Fruit fly (Drosophila melanogaster) whole organism, embryonic: ENCODE data around the gene Nepl4.

ENCODE experiments used
- Antp ChIP-seq: fragments of 200-800 bp; sonication (Bioruptor generic); optimal IDR thresholded peaks from 3 replicates; lab custom pipeline; 2016; ENCODE audit warnings: missing biosample characterization, missing genetic modification characterization
- Asciz ChIP-seq: fragments of 200-800 bp; sonication (Bioruptor generic); optimal IDR thresholded peaks from 2 replicates; lab custom pipeline; 2017; ENCODE audit warnings: missing biosample characterization, mild to moderate bottlenecking, missing genetic modification characterization, missing genetic modification reagents
- CG10267 ChIP-seq: fragments of 200-800 bp; sonication (Bioruptor generic); optimal IDR thresholded peaks from 2 replicates; lab custom pipeline; 2018; ENCODE audit warnings: missing biosample characterization, mild to moderate bottlenecking, missing genetic modification characterization, moderate library complexity
- CG11456 ChIP-seq: fragments of 200-800 bp; sonication (Bioruptor generic); IDR thresholded peaks from 3 replicates; pipeline ENCODE4 v1.3.6; 2022; ENCODE audit warnings: missing biosample characterization, missing genetic modification characterization
- CG11504 ChIP-seq: fragments of 200-800 bp; sonication (Bioruptor generic); optimal IDR thresholded peaks from 3 replicates; lab custom pipeline; 2019; ENCODE audit warnings: missing biosample characterization, mild to moderate bottlenecking, missing genetic modification characterization, moderate library complexity
- CG12219 ChIP-seq: fragments of 200-800 bp; sonication (Bioruptor generic); optimal IDR thresholded peaks from 3 replicates; lab custom pipeline; 2018; ENCODE audit warnings: missing biosample characterization, mild to moderate bottlenecking, missing genetic modification characterization
- CG1529 ChIP-seq: fragments of 200-800 bp; sonication (Bioruptor generic); optimal IDR thresholded peaks from 3 replicates; lab custom pipeline; 2018; ENCODE audit warnings: missing biosample characterization, missing genetic modification characterization
- CG15601 ChIP-seq: fragments of 200-800 bp; sonication (Bioruptor generic); optimal IDR thresholded peaks from 3 replicates; lab custom pipeline; 2019; ENCODE audit warnings: missing biosample characterization, mild to moderate bottlenecking, missing genetic modification characterization, moderate library complexity
- CG17359 ChIP-seq: fragments of 200-800 bp; sonication (Bioruptor generic); optimal IDR thresholded peaks from 3 replicates; lab custom pipeline; 2018; ENCODE audit warnings: missing biosample characterization, mild to moderate bottlenecking, missing genetic modification characterization, moderate library complexity
- CG1792 ChIP-seq: fragments of 200-800 bp; sonication (Bioruptor generic); optimal IDR thresholded peaks from 2 replicates; lab custom pipeline; 2016; ENCODE audit warnings: missing biosample characterization, missing genetic modification characterization
- CG2875 ChIP-seq: fragments of 200-800 bp; sonication (Bioruptor generic); optimal IDR thresholded peaks from 2 replicates; lab custom pipeline; 2017; ENCODE audit warnings: missing biosample characterization, mild to moderate bottlenecking, missing genetic modification characterization, missing genetic modification reagents
- CG31224 ChIP-seq: fragments of 200-800 bp; sonication (Bioruptor generic); IDR thresholded peaks from 2 replicates; pipeline ENCODE4 v1.3.6; 2022; ENCODE audit warnings: missing biosample characterization, missing genetic modification characterization
- CG5245 ChIP-seq: fragments of 200-800 bp; sonication (Bioruptor generic); optimal IDR thresholded peaks from 3 replicates; lab custom pipeline; 2016; ENCODE audit warnings: missing biosample characterization, missing genetic modification characterization
- CG6813 ChIP-seq: fragments of 200-800 bp; sonication (Bioruptor generic); optimal IDR thresholded peaks from 2 replicates; lab custom pipeline; 2017; ENCODE audit warnings: missing biosample characterization, missing genetic modification characterization, mild to moderate bottlenecking, moderate library complexity, missing genetic modification reagents
- CG7271 ChIP-seq: fragments of 200-800 bp; sonication (Bioruptor generic); optimal IDR thresholded peaks from 2 replicates; lab custom pipeline; 2018; ENCODE audit warnings: missing biosample characterization, mild to moderate bottlenecking, missing genetic modification characterization, moderate library complexity
- CG9727 ChIP-seq: fragments of 200-800 bp; sonication (Bioruptor generic); optimal IDR thresholded peaks from 3 replicates; lab custom pipeline; 2017; ENCODE audit warnings: missing biosample characterization, mild to moderate bottlenecking, missing genetic modification characterization
- D19B ChIP-seq: fragments of 200-800 bp; sonication (Bioruptor generic); optimal IDR thresholded peaks from 2 replicates; lab custom pipeline; 2017; ENCODE audit warnings: missing biosample characterization, mild to moderate bottlenecking, missing genetic modification characterization
- Dp ChIP-seq: fragments of 200-800 bp; sonication (Bioruptor generic); optimal IDR thresholded peaks from 2 replicates; lab custom pipeline; 2018; ENCODE audit warnings: missing biosample characterization, mild to moderate bottlenecking, missing genetic modification characterization, moderate library complexity
- H2.0 ChIP-seq: fragments of 200-800 bp; sonication (Bioruptor generic); IDR thresholded peaks from 2 replicates; pipeline ENCODE4 v1.3.6; 2022; ENCODE audit warnings: missing biosample characterization, missing genetic modification characterization
- HHEX ChIP-seq: fragments of 200-800 bp; sonication (Bioruptor generic); optimal IDR thresholded peaks from 3 replicates; lab custom pipeline; 2017; ENCODE audit warnings: missing biosample characterization, mild to moderate bottlenecking, missing genetic modification characterization, missing genetic modification reagents
- HLHmδ ChIP-seq: fragments of 200-800 bp; sonication (Bioruptor generic); optimal IDR thresholded peaks from 2 replicates; lab custom pipeline; 2018; ENCODE audit warnings: missing biosample characterization, mild to moderate bottlenecking, missing genetic modification characterization, moderate library complexity
- Jarid2 ChIP-seq: fragments of 200-800 bp; sonication (Bioruptor generic); optimal IDR thresholded peaks from 3 replicates; lab custom pipeline; 2017; ENCODE audit warnings: mild to moderate bottlenecking, missing biosample characterization, missing genetic modification reagents, missing genetic modification characterization
- MTF-1 ChIP-seq: fragments of 200-800 bp; sonication (Bioruptor generic); optimal IDR thresholded peaks from 2 replicates; lab custom pipeline; 2018; ENCODE audit warnings: missing biosample characterization, mild to moderate bottlenecking, missing genetic modification characterization, borderline replicate concordance
- Mes4 ChIP-seq: fragments of 200-800 bp; sonication (Bioruptor generic); optimal IDR thresholded peaks from 2 replicates; lab custom pipeline; 2016; ENCODE audit warnings: missing biosample characterization, missing genetic modification characterization
- Nf-YC ChIP-seq: fragments of 200-800 bp; optimal IDR thresholded peaks from 3 replicates; lab custom pipeline; 2019; ENCODE audit warnings: missing biosample characterization, mild to moderate bottlenecking, missing genetic modification characterization, moderate library complexity
- NfI ChIP-seq: fragments of 200-800 bp; sonication (Bioruptor generic); optimal IDR thresholded peaks from 3 replicates; lab custom pipeline; 2018; ENCODE audit warnings: missing biosample characterization, mild to moderate bottlenecking, missing genetic modification characterization, moderate library complexity
- Oaz ChIP-seq: fragments of 200-800 bp; sonication (Bioruptor generic); IDR thresholded peaks from 2 replicates; pipeline ENCODE4 v1.3.6; 2022; ENCODE audit warnings: missing biosample characterization, missing genetic modification characterization
- Oli ChIP-seq: fragments of 200-800 bp; sonication (Bioruptor generic); optimal IDR thresholded peaks from 2 replicates; lab custom pipeline; 2018; ENCODE audit warnings: missing biosample characterization, mild to moderate bottlenecking, missing genetic modification characterization, moderate library complexity
- Sry-δ ChIP-seq: fragments of 200-800 bp; sonication (Bioruptor generic); optimal IDR thresholded peaks from 2 replicates; lab custom pipeline; 2016; ENCODE audit warnings: missing biosample characterization, missing genetic modification characterization
- Vsx1 ChIP-seq: fragments of 200-800 bp; sonication (Bioruptor generic); optimal IDR thresholded peaks from 2 replicates; lab custom pipeline; 2017; ENCODE audit warnings: missing biosample characterization, mild to moderate bottlenecking, missing genetic modification characterization, missing genetic modification reagents
- bsh ChIP-seq, 2 experiments: fragments of 200-800 bp; sonication (Bioruptor generic); optimal IDR thresholded peaks; 2 replicates each; lab custom pipeline; 2017 to 2018; ENCODE audit warnings: mild to moderate bottlenecking in 2 of 2, missing biosample characterization in 2 of 2, missing genetic modification characterization in 2 of 2, moderate library complexity in 1 of 2
- caup ChIP-seq: fragments of 200-800 bp; sonication (Bioruptor generic); optimal IDR thresholded peaks from 3 replicates; lab custom pipeline; 2017; ENCODE audit warnings: missing biosample characterization, mild to moderate bottlenecking, missing genetic modification characterization, moderate library complexity; ENCODE audit not compliant: severe bottlenecking
- ci ChIP-seq: fragments of 200-800 bp; sonication (Bioruptor generic); IDR thresholded peaks from 3 replicates; pipeline ENCODE4 v1.3.6; 2022; ENCODE audit warnings: missing biosample characterization, missing genetic modification characterization
- crc ChIP-seq: fragments of 200-800 bp; sonication (Bioruptor generic); optimal IDR thresholded peaks from 2 replicates; lab custom pipeline; 2016; ENCODE audit warnings: missing biosample characterization, missing genetic modification characterization
- cwo ChIP-seq: fragments of 200-800 bp; sonication (Bioruptor generic); optimal IDR thresholded peaks from 3 replicates; lab custom pipeline; 2017; ENCODE audit warnings: missing biosample characterization, missing genetic modification characterization, mild to moderate bottlenecking, moderate library complexity, missing genetic modification reagents
- dmrt99B ChIP-seq: fragments of 200-800 bp; sonication (Bioruptor generic); optimal IDR thresholded peaks from 2 replicates; lab custom pipeline; 2018; ENCODE audit warnings: missing biosample characterization, mild to moderate bottlenecking, missing genetic modification characterization, moderate library complexity
- dpn ChIP-seq, 2 experiments: fragments of 200-800 bp; sonication (Bioruptor generic); optimal IDR thresholded peaks; 3 replicates each; lab custom pipeline; 2016; ENCODE audit warnings: missing biosample characterization in 2 of 2, missing genetic modification characterization in 2 of 2
- insv ChIP-seq, 2 experiments: fragments of 200-800 bp; sonication (Bioruptor generic); optimal IDR thresholded peaks; 3 replicates each; lab custom pipeline; 2016 to 2018; ENCODE audit warnings: missing biosample characterization in 2 of 2, missing genetic modification characterization in 2 of 2
- kay ChIP-seq: fragments of 200-800 bp; sonication (Bioruptor generic); optimal IDR thresholded peaks from 2 replicates; lab custom pipeline; 2016; ENCODE audit warnings: missing biosample characterization, missing genetic modification characterization
- knrl ChIP-seq: fragments of 200-800 bp; sonication (Bioruptor generic); IDR thresholded peaks from 3 replicates; pipeline ENCODE4 v1.3.6; 2022; ENCODE audit warnings: missing biosample characterization, missing genetic modification characterization; ENCODE audit not compliant: partially characterized antibody
- lola ChIP-seq, 3 experiments: fragments of >200 bp in 2 of 3; fragments of 200-800 bp in 1 of 3; sonication (Bioruptor generic) in 1 of 3; optimal IDR thresholded peaks; 2 replicates each; lab custom pipeline; 2017 to 2019; ENCODE audit warnings: missing biosample characterization in 3 of 3, missing genetic modification characterization in 3 of 3, mild to moderate bottlenecking in 1 of 3, moderate library complexity in 1 of 3
- maf-S ChIP-seq: fragments of 200-800 bp; sonication (Bioruptor generic); optimal IDR thresholded peaks from 2 replicates; lab custom pipeline; 2016; ENCODE audit warnings: missing biosample characterization, missing genetic modification characterization
- pfk ChIP-seq: fragments of 200-800 bp; sonication (Bioruptor generic); optimal IDR thresholded peaks from 2 replicates; lab custom pipeline; 2018; ENCODE audit warnings: missing biosample characterization, mild to moderate bottlenecking, missing genetic modification characterization, moderate library complexity
- sqz ChIP-seq: fragments of 200-800 bp; sonication (Bioruptor generic); optimal IDR thresholded peaks from 3 replicates; lab custom pipeline; 2018; ENCODE audit warnings: missing biosample characterization, mild to moderate bottlenecking, missing genetic modification characterization
- stwl ChIP-seq: fragments of 200-800 bp; sonication (Bioruptor generic); optimal IDR thresholded peaks from 3 replicates; lab custom pipeline; 2018; ENCODE audit warnings: missing biosample characterization, mild to moderate bottlenecking, missing genetic modification characterization, moderate library complexity
- tap ChIP-seq: fragments of 200-800 bp; optimal IDR thresholded peaks from 3 replicates; lab custom pipeline; 2019; ENCODE audit warnings: missing biosample characterization, mild to moderate bottlenecking, missing genetic modification characterization, moderate library complexity
- vnd ChIP-seq: fragments of 200-800 bp; sonication (Bioruptor generic); IDR thresholded peaks from 3 replicates; pipeline ENCODE4 v1.3.6; 2022; ENCODE audit warnings: missing biosample characterization, missing genetic modification characterization; ENCODE audit not compliant: partially characterized antibody

The Nepl4 gene

dm6 chr2L:6356686-6357362, 10.9 kb upstream of the Nepl4 start (continued):
- TF ChIP-seq Dp (GFP tag; lab: Kevin White, UChicago), result no peak
- peak; percentile 54 for TF ChIP-seq CG5245 (GFP tag; lab: Kevin White, UChicago)
- peak; percentile 25 for TF ChIP-seq Jarid2
- TF ChIP-seq CG11456 (GFP tag; lab: Robert Waterston, UW), result 0 out of 3 replicates have a peak, but pooled peaks have one; percentile 57
- TF ChIP-seq tap (tag; lab: Kevin White, UChicago), result peak; percentile 33
- TF ChIP-seq CG15601 (tag; lab: Kevin White, UChicago), result peak; percentile 65
- TF ChIP-seq cwo, result no peak
- peak; percentile 18 to 31 for TF ChIP-seq dpn (GFP tag; optimal IDR thresholded peaks at IDR 0.05; lab: Kevin White, UChicago)
- no peak for TF ChIP-seq CG1792 (GFP tag; lab: Kevin White, UChicago)
- TF ChIP-seq CG1529 (GFP tag; lab: Kevin White, UChicago), result peak; percentile 30
- TF ChIP-seq CG2875 (GFP tag; lab: Kevin White, UChicago), result peak; percentile 48
- no peak for TF ChIP-seq sqz
- TF ChIP-seq stwl, result peak; percentile 23
- peak; percentile 36 for TF ChIP-seq CG6813
- peak; percentile 11 for TF ChIP-seq Mes4 (GFP tag; lab: Kevin White, UChicago)
- TF ChIP-seq ci, result peak; percentile 85; the same call in 2 of the 3 replicates
- TF ChIP-seq Oli (tag; lab: Kevin White, UChicago), result peak; percentile 22
- no peak for TF ChIP-seq Sry-δ (GFP tag; lab: Kevin White, UChicago)
- TF ChIP-seq MTF-1 (GFP tag; lab: Kevin White, UChicago), result peak; percentile 65
- TF ChIP-seq knrl (GFP tag; lab: Robert Waterston, UW), result peak; percentile 58
- peak; percentile 51 for TF ChIP-seq HLHmδ (GFP tag; lab: Kevin White, UChicago)
- TF ChIP-seq lola (GFP tag; optimal IDR thresholded peaks at IDR 0.05; lab: Kevin White, UChicago), result peak in 1 of 3 experiments; percentile 15
- peak; percentile 12 for TF ChIP-seq pfk
- peak; percentile 13 for TF ChIP-seq Vsx1 (GFP tag; lab: Kevin White, UChicago)
- TF ChIP-seq CG31224 (GFP tag; lab: Robert Waterston, UW), result no peak
- peak; percentile 32 for TF ChIP-seq CG12219 (GFP tag; lab: Kevin White, UChicago)
- peak; percentile 41 for TF ChIP-seq CG9727 (GFP tag; lab: Kevin White, UChicago)
- peak; percentile 58 for TF ChIP-seq CG10267 (tag; lab: Kevin White, UChicago)
- peak; percentile 26 for TF ChIP-seq Antp (GFP tag; lab: Kevin White, UChicago)
- TF ChIP-seq caup (GFP tag; lab: Kevin White, UChicago), result peak; percentile 56
- peak; percentile 59 for TF ChIP-seq CG17359 (tag; lab: Kevin White, UChicago)
- TF ChIP-seq CG7271 (tag; lab: Kevin White, UChicago), result peak; percentile 42
- TF ChIP-seq vnd (GFP tag; lab: Robert Waterston, UW), result no peak
- peak; percentile 9 for TF ChIP-seq maf-S (GFP tag; lab: Kevin White, UChicago)
- peak; percentile 74 for TF ChIP-seq NfI
- peak in 1 of 2 experiments; percentile 95 for TF ChIP-seq insv (GFP tag; optimal IDR thresholded peaks at IDR 0.05; lab: Kevin White, UChicago)
- TF ChIP-seq CG11504, result peak; percentile 72
- peak; percentile 44 for TF ChIP-seq Asciz (GFP tag; lab: Kevin White, UChicago)
- TF ChIP-seq kay (GFP tag; lab: Kevin White, UChicago), result no peak
- 0 out of 2 replicates have a peak, but pooled peaks have one; percentile 28 for TF ChIP-seq Oaz (GFP tag; lab: Robert Waterston, UW)
- no peak for TF ChIP-seq crc (GFP tag; lab: Kevin White, UChicago)
- TF ChIP-seq bsh (GFP tag; optimal IDR thresholded peaks at IDR 0.05; lab: Kevin White, UChicago), result peak in 1 of 2 experiments; percentile 49
- peak; percentile 24; the same call in 1 of the 2 replicates for TF ChIP-seq H2.0 (GFP tag; lab: Robert Waterston, UW)
- no peak for TF ChIP-seq D19B
- peak; percentile 32 for TF ChIP-seq dmrt99B (tag; lab: Kevin White, UChicago)
- peak; percentile 22 for TF ChIP-seq Nf-YC (tag; lab: Kevin White, UChicago)
- peak; percentile 22 for TF ChIP-seq HHEX (GFP tag; lab: Kevin White, UChicago)
